Fruit fly (Drosophila melanogaster) whole organism, adult: ENCODE data around the gene Bdbt.

Source experiments
- CG12768 ChIP-seq: fragments of 200-800 bp; sonication (Bioruptor generic); optimal IDR thresholded peaks from 2 replicates; lab custom pipeline; 2017; ENCODE audit warnings: missing biosample characterization, missing genetic modification characterization, mild to moderate bottlenecking, moderate library complexity, missing genetic modification reagents
- CG1620 ChIP-seq: fragments of 200-800 bp; sonication (Bioruptor generic); optimal IDR thresholded peaks from 2 replicates; lab custom pipeline; 2016; ENCODE audit warnings: missing biosample characterization, missing genetic modification characterization
- CG33017 ChIP-seq: fragments of 200-800 bp; sonication (Bioruptor generic); optimal IDR thresholded peaks from 2 replicates; lab custom pipeline; 2018; ENCODE audit warnings: missing biosample characterization, mild to moderate bottlenecking, missing genetic modification characterization, moderate library complexity
- CG5204 ChIP-seq: fragments of 200-800 bp; sonication (Bioruptor generic); optimal IDR thresholded peaks from 2 replicates; lab custom pipeline; 2016; ENCODE audit warnings: missing biosample characterization, missing genetic modification characterization
- Clk ChIP-seq: fragments of 200-800 bp; sonication (Bioruptor generic); optimal IDR thresholded peaks from 2 replicates; lab custom pipeline; 2017; ENCODE audit warnings: missing biosample characterization, missing genetic modification characterization
- Crg-1 ChIP-seq: fragments of 200-800 bp; sonication (Bioruptor generic); optimal IDR thresholded peaks from 2 replicates; lab custom pipeline; 2016; ENCODE audit warnings: missing biosample characterization, missing genetic modification characterization
- Hr96 ChIP-seq: fragments of 200-800 bp; sonication (Bioruptor generic); optimal IDR thresholded peaks from 2 replicates; lab custom pipeline; 2016; ENCODE audit warnings: missing biosample characterization, missing genetic modification characterization
- Mnt ChIP-seq: fragments of 200-800 bp; sonication (Bioruptor generic); optimal IDR thresholded peaks from 2 replicates; lab custom pipeline; 2016; ENCODE audit warnings: missing biosample characterization, mild to moderate bottlenecking, missing genetic modification characterization
- cnc ChIP-seq, 2 experiments: fragments of >200 bp; optimal IDR thresholded peaks; 2 replicates each; lab custom pipeline; 2017
- tj ChIP-seq: fragments of 200-800 bp; sonication (Bioruptor generic); optimal IDR thresholded peaks from 3 replicates; lab custom pipeline; 2017; ENCODE audit warnings: missing biosample characterization, mild to moderate bottlenecking, missing genetic modification characterization, moderate library complexity

dm6 chr3R:21078958-21079357 lies 39.7 kb downstream of the Bdbt start:
- TF ChIP-seq CG1620 (GFP tag; lab: Kevin White, UChicago) (no peak), Mnt (GFP tag; lab: Kevin White, UChicago) (no peak), tj (no peak), cnc (optimal IDR thresholded peaks at IDR 0.05; lab: Kevin White, UChicago) (no peak), CG33017 (tag; lab: Kevin White, UChicago) (no peak), Hr96 (GFP tag; lab: Kevin White, UChicago) (no peak), CG5204 (no peak), Clk (GFP tag; lab: Kevin White, UChicago) (no peak), Crg-1 (GFP tag; lab: Kevin White, UChicago) (no peak), CG12768 (GFP tag; lab: Kevin White, UChicago) (no peak)
